Worm (Caenorhabditis elegans) whole organism, mixed stage, embryonic: ENCODE measurements around the gene C51E3.10.

Source experiments
- blmp-1 ChIP-seq: fragments of 150-350 bp; optimal IDR thresholded peaks from 2 replicates; lab custom pipeline; 2014; ENCODE audit warnings: missing biosample characterization, missing genetic modification characterization
- ceh-43 ChIP-seq: fragments of 200-800 bp; sonication (Bioruptor generic); optimal IDR thresholded peaks from 2 replicates; lab custom pipeline; 2018; ENCODE audit warnings: mild to moderate bottlenecking, missing genetic modification characterization, moderate library complexity, missing compliant biosample characterization
- ces-1 ChIP-seq: fragments of 150-350 bp; optimal IDR thresholded peaks from 2 replicates; lab custom pipeline; 2014; ENCODE audit warnings: missing biosample characterization, missing genetic modification reagents, missing genetic modification characterization
- elt-3 ChIP-seq: fragments of 150-350 bp; optimal IDR thresholded peaks from 2 replicates; lab custom pipeline; 2014; ENCODE audit warnings: missing biosample characterization, missing genetic modification characterization
- lin-13 ChIP-seq: fragments of 150-350 bp; optimal IDR thresholded peaks from 2 replicates; lab custom pipeline; 2014; ENCODE audit warnings: missing biosample characterization, missing genetic modification characterization
- lsy-2 ChIP-seq: fragments of 150-350 bp; optimal IDR thresholded peaks from 2 replicates; lab custom pipeline; 2014; ENCODE audit warnings: missing biosample characterization, missing genetic modification characterization
- nhr-76 ChIP-seq: sonication (generic microtip); optimal IDR thresholded peaks from 2 replicates; lab custom pipeline; 2017; ENCODE audit warnings: missing biosample characterization, missing genetic modification characterization

- TF ChIP-seq ces-1, result no peak
- TF ChIP-seq elt-3, result no peak
- TF ChIP-seq blmp-1 (tag; lab: Kevin White, UChicago), result no peak
- TF ChIP-seq lin-13 (tag; lab: Kevin White, UChicago), result no peak
- TF ChIP-seq lsy-2, result no peak
- no peak for TF ChIP-seq nhr-76 (tag; lab: Kevin White, UChicago)
- TF ChIP-seq ceh-43 (GFP tag; lab: Kevin White, UChicago), result no peak
Observed at ce11 chrV:10185719-10186118, 24.8 kb upstream of the C51E3.10 start, which contains the start of gene ZK856.18.
